Fruit fly (Drosophila melanogaster): Measurements from ENCODE around the gene CG31300.
A peak's percentile ranks its signal among the peaks of the same experiment; 100 is the strongest.

CG31300 gene

DNA sequence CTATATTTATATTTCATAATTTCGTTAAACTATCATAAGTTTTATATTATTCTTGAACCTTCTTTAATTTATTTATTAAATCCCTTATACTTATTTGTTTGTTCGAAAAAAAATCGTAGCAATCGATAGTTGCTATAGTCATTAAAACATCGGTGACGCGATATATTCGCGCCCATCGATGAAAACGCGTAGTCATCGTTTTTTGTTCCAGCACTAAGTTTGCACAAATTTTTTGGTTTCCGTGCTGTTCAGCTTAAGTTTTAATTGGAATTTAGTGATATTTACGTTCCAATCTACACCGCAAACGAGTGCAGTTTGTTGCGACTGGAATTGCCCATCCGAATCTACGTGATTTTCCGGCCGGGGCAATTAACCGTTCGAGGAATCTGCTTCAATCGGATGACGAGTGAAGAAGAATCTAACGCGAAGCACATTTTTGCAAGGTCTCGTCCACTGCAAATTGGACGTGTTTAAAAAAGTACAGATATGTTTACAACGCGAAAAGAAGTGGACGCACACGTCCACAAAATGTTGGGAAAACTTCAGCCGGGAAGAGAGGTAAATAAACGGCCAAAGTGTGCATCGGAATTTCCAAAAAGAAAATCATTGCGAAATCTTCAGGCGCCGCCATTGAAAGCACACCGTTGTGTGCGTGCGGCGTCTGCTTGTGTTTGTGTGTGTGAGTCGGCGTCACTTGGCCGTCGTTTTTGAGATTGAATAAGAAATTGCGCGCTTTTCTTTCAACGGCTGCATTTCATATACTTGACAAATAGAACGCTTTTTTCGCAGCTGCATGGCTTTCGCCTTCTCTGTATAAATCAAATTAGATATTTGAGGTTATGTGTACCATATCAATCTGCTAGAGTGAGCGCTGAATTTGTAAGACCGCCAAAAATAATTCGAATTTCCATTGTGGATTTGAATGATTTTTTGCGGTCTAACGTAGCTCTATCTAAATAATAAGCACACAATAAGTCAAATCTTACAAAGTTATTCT lies 34.0 kb upstream of the CG31300 start, which contains the start of gene Nup358 (continued):
- TF ChIP-seq zen (tag; optimal IDR thresholded peaks at IDR 0.05) (peak; percentile 4), CG6654 (GFP tag; optimal IDR thresholded peaks at IDR 0.05) (no peak), CG17829 (tag; optimal IDR thresholded peaks at IDR 0.05) (peak; percentile 35), Hmr (GFP tag; optimal IDR thresholded peaks at IDR 0.05) (no peak), CG31388 (GFP tag; optimal IDR thresholded peaks at IDR 0.05) (no peak), gfzf (GFP tag; optimal IDR thresholded peaks at IDR 0.05) (peak; percentile 25), CG13287 (GFP tag; IDR thresholded peaks at IDR 0.05; ENCODE audit: partially characterized antibody) (peak; percentile 97), CG5953 (GFP tag; IDR thresholded peaks at IDR 0.05) (no peak), CG31365 (tag; optimal IDR thresholded peaks at IDR 0.05) (no peak), CG1233 (GFP tag; optimal IDR thresholded peaks at IDR 0.05) (no peak), croc (GFP tag; conservative IDR thresholded peaks at IDR 0.05) (no peak), CG11093 (GFP tag; IDR thresholded peaks at IDR 0.05) (no peak), NfI (GFP tag; optimal IDR thresholded peaks at IDR 0.05) (no peak), CG6254 (GFP tag; optimal IDR thresholded peaks at IDR 0.05) (no peak), Adf1 (GFP tag; IDR thresholded peaks at IDR 0.05) (peak; percentile 5; the same call in 1 of the 2 replicates), CG7786 (GFP tag; optimal IDR thresholded peaks at IDR 0.05) (no peak), wdn (GFP tag; IDR thresholded peaks at IDR 0.05) (no peak), HmgZ (tag; optimal IDR thresholded peaks at IDR 0.05) (peak; percentile 36), CG17568 (GFP tag; optimal IDR thresholded peaks at IDR 0.05) (no peak), CG8478 (optimal IDR thresholded peaks at IDR 0.05) (no peak), al (GFP tag; IDR thresholded peaks at IDR 0.05) (0 out of 2 replicates have a peak, but pooled peaks have one; percentile 5), CG10565 (GFP tag; optimal IDR thresholded peaks at IDR 0.05) (no peak), CG17912 (GFP tag; optimal IDR thresholded peaks at IDR 0.05) (no peak), Camta (GFP tag; optimal IDR thresholded peaks at IDR 0.05) (no peak), Pdp1 (GFP tag; optimal IDR thresholded peaks at IDR 0.05) (no peak), slou (GFP tag; optimal IDR thresholded peaks at IDR 0.05) (no peak), CG7357 (GFP tag; IDR thresholded peaks at IDR 0.05) (no peak), CG2678 (tag; optimal IDR thresholded peaks at IDR 0.05) (no peak), YL-1 (GFP tag; optimal IDR thresholded peaks at IDR 0.05) (peak; percentile 34), CG11398 (GFP tag; optimal IDR thresholded peaks at IDR 0.05) (no peak), inv (GFP tag; IDR thresholded peaks at IDR 0.05; ENCODE audit: partially characterized antibody) (peak; percentile 98), bbx (GFP tag; IDR thresholded peaks at IDR 0.05; ENCODE audit: partially characterized antibody) (peak; percentile 99), CG13123 (GFP tag; optimal IDR thresholded peaks at IDR 0.05) (no peak), CG9727 (GFP tag; optimal IDR thresholded peaks at IDR 0.05) (no peak), dan (GFP tag; IDR thresholded peaks at IDR 0.05) (no peak), sens-2 (GFP tag; IDR thresholded peaks at IDR 0.05) (no peak), B-H2 (GFP tag; optimal IDR thresholded peaks at IDR 0.05) (peak; percentile 55), ro (GFP tag; IDR thresholded peaks at IDR 0.05) (no peak), zen2 (GFP tag; IDR thresholded peaks at IDR 0.05; ENCODE audit: partially characterized antibody) (peak; percentile 98), CG12071 (GFP tag; optimal IDR thresholded peaks at IDR 0.05) (no peak), CG10267 (tag; optimal IDR thresholded peaks at IDR 0.05) (peak; percentile 61), Atf-2 (GFP tag; optimal IDR thresholded peaks at IDR 0.05) (no peak), sim (GFP tag; IDR thresholded peaks at IDR 0.05) (no peak), pros (GFP tag; optimal IDR thresholded peaks at IDR 0.05) (no peak), Dip2 (GFP tag; IDR thresholded peaks at IDR 0.05) (no peak), Nf-YB (GFP tag; optimal IDR thresholded peaks at IDR 0.05) (no peak), Abd-B (GFP tag; optimal IDR thresholded peaks at IDR 0.05) (peak; percentile 14), az2 (GFP tag; optimal IDR thresholded peaks at IDR 0.05) (no peak), Doc2 (GFP tag; IDR thresholded peaks at IDR 0.05) (no peak)
